Fruit fly (Drosophila melanogaster): ENCODE results near the gene Prosalpha2.

Prosalpha2 gene

DNA sequence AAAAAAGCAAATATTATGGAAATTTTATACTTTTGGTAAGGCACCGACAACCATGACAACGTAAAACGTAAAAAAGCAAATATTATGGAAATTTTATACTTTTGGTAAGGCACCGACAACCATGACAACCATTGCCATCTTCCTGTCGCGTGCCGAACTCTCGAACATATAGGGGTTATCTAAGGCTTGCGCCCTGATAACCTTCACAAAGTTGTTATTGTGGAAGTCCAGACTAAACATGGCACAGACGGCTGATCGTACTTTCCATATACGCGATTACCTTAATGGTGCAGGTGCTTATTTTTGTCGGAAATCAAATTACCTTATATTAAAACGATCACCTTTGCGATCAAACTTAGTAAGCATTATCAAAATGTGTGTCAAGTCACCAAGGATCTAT, 14.3 kb downstream of the Prosalpha2 start:
- TF ChIP-seq cic (GFP tag; optimal IDR thresholded peaks at IDR 0.05) (no peak), pad (GFP tag; optimal IDR thresholded peaks at IDR 0.05) (no peak), CG12768 (GFP tag; optimal IDR thresholded peaks at IDR 0.05) (no peak), bab1 (GFP tag; optimal IDR thresholded peaks at IDR 0.05) (no peak), CG5204 (GFP tag; optimal IDR thresholded peaks at IDR 0.05) (no peak), tj (GFP tag; optimal IDR thresholded peaks at IDR 0.05) (no peak), CG14711 (tag; optimal IDR thresholded peaks at IDR 0.05) (no peak), cnc (optimal IDR thresholded peaks at IDR 0.05) (no peak), ovo (GFP tag; optimal IDR thresholded peaks at IDR 0.05) (no peak), kay (GFP tag; ENCODE audit: borderline replicate concordance) (no peak), CG7045 (GFP tag; optimal IDR thresholded peaks at IDR 0.05) (no peak), toe (GFP tag; optimal IDR thresholded peaks at IDR 0.05) (no peak), Clk (GFP tag; optimal IDR thresholded peaks at IDR 0.05) (no peak), Crg-1 (GFP tag; optimal IDR thresholded peaks at IDR 0.05) (no peak), Hr96 (GFP tag; optimal IDR thresholded peaks at IDR 0.05) (no peak), CG7101 (tag; optimal IDR thresholded peaks at IDR 0.05) (no peak), Mnt (GFP tag; optimal IDR thresholded peaks at IDR 0.05) (no peak)

DNA sequence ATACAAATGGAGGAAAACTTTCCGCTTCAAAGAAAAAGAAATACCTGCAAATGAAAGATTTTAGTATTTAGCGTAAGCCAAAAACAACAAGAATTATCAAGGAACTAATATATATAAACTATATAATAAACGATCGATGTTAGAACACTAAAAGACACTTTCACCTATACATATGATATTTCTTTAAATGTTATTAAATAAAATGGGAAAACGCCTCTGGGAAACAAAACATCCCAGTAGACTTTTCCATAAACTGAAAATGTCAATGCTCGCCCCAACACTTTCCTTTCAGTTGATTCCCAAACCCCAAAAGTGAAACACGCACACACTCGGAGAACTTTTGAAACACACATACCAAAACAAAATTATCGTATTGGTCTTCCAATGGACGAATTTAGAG, 16.2 kb downstream of the Prosalpha2 start, which contains the start of gene vrs:
TSS of gene vrs (plus strand) at position 301 of the 400 bp plus-strand sequence.
- TF ChIP-seq Hr96 (GFP tag; optimal IDR thresholded peaks at IDR 0.05) (no peak), CG11617 (GFP tag; optimal IDR thresholded peaks at IDR 0.05) (no peak), CG1620 (GFP tag; optimal IDR thresholded peaks at IDR 0.05) (no peak), CG12768 (GFP tag; optimal IDR thresholded peaks at IDR 0.05) (no peak), CG33017 (tag; optimal IDR thresholded peaks at IDR 0.05) (no peak), toe (GFP tag; optimal IDR thresholded peaks at IDR 0.05) (no peak), cic (GFP tag; optimal IDR thresholded peaks at IDR 0.05) (no peak), cnc (optimal IDR thresholded peaks at IDR 0.05) (no peak), bab1 (GFP tag; optimal IDR thresholded peaks at IDR 0.05) (no peak), CG7045 (GFP tag; optimal IDR thresholded peaks at IDR 0.05) (no peak), Mnt (GFP tag; optimal IDR thresholded peaks at IDR 0.05) (no peak), tj (GFP tag; optimal IDR thresholded peaks at IDR 0.05) (no peak), pad (GFP tag; optimal IDR thresholded peaks at IDR 0.05) (no peak), kay (GFP tag; ENCODE audit: borderline replicate concordance) (no peak), CG14711 (tag; optimal IDR thresholded peaks at IDR 0.05) (no peak), CG7101 (tag; optimal IDR thresholded peaks at IDR 0.05) (no peak), Crg-1 (GFP tag; optimal IDR thresholded peaks at IDR 0.05) (no peak)

DNA sequence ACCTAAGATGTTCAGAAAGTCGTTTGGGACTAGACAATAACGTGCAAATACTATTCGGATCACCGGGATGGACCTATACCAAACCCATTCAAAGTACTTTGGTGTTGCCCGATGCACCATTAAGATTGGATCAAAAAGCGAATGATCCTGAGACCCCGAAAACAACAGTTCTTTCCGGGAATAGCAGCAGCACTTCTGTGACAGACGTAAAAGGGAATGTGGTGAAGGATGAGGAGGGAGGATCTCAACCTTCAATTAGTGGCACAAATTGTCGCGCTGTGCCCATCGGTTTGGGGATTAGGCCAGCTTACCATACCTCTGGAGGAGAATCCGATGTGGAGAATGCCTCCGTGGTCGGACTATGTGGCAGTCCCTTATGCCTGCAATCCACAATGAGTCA, 17.2 kb downstream of the Prosalpha2 start:
- TF ChIP-seq pad (GFP tag; optimal IDR thresholded peaks at IDR 0.05) (no peak), CG7101 (tag; optimal IDR thresholded peaks at IDR 0.05) (no peak)

DNA sequence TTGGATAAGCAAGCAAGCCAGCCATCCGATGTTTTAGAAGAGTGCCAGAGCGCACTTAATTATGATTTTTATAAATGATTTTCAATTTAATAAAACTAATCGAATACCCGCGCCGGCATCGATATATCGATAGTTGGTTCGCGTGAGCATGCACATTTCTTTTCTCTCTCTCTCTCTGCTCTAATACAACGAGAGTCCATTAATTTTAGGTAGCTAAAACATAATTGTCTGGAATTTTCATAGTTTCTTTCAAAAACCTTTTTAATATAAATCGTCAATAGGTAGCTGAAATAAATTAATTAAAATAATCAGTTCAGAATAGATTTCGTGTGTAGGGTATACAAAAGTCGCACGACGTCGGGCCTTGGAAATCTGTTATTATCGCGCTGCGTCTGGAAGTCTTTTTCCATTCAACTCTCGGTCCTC, 17.8 kb downstream of the Prosalpha2 start, which contains the start of gene CG18549:
TSS of gene CG18549 (plus strand) at position 408 of the 426 bp plus-strand sequence.
- peak; percentile 94 for TF ChIP-seq Clk (GFP tag; optimal IDR thresholded peaks at IDR 0.05)
- TF ChIP-seq tj (GFP tag; optimal IDR thresholded peaks at IDR 0.05), result peak; percentile 83
- TF ChIP-seq CG12768 (GFP tag; optimal IDR thresholded peaks at IDR 0.05), result peak; percentile 99
- peak; percentile 95 for TF ChIP-seq Mnt (GFP tag; optimal IDR thresholded peaks at IDR 0.05)
- TF ChIP-seq CG33017 (tag; optimal IDR thresholded peaks at IDR 0.05), result peak; percentile 100
- TF ChIP-seq CG7045 (GFP tag; optimal IDR thresholded peaks at IDR 0.05), result peak; percentile 97
- TF ChIP-seq CG11617 (GFP tag; optimal IDR thresholded peaks at IDR 0.05), result peak; percentile 96
- peak; percentile 98 for TF ChIP-seq Crg-1 (GFP tag; optimal IDR thresholded peaks at IDR 0.05)
- TF ChIP-seq CG7101 (tag; optimal IDR thresholded peaks at IDR 0.05), result peak; percentile 100
- peak; percentile 58 for TF ChIP-seq ovo (GFP tag; optimal IDR thresholded peaks at IDR 0.05)
- peak; percentile 99 for TF ChIP-seq kay (GFP tag; ENCODE audit: borderline replicate concordance)
- TF ChIP-seq CG1620 (GFP tag; optimal IDR thresholded peaks at IDR 0.05), result peak; percentile 97
- no peak for TF ChIP-seq toe (GFP tag; optimal IDR thresholded peaks at IDR 0.05)
- TF ChIP-seq CG14711 (tag; optimal IDR thresholded peaks at IDR 0.05), result peak; percentile 99
- peak; percentile 98 for TF ChIP-seq cic (GFP tag; optimal IDR thresholded peaks at IDR 0.05)
- peak; percentile 100 for TF ChIP-seq bab1 (GFP tag; optimal IDR thresholded peaks at IDR 0.05)
- TF ChIP-seq CG5204 (GFP tag; optimal IDR thresholded peaks at IDR 0.05), result peak; percentile 97
- TF ChIP-seq pad (GFP tag; optimal IDR thresholded peaks at IDR 0.05), result peak; percentile 89
- TF ChIP-seq cnc (optimal IDR thresholded peaks at IDR 0.05), result peak in 1 of 2 experiments; percentile 15
- TF ChIP-seq Hr96 (GFP tag; optimal IDR thresholded peaks at IDR 0.05), result peak; percentile 99

DNA sequence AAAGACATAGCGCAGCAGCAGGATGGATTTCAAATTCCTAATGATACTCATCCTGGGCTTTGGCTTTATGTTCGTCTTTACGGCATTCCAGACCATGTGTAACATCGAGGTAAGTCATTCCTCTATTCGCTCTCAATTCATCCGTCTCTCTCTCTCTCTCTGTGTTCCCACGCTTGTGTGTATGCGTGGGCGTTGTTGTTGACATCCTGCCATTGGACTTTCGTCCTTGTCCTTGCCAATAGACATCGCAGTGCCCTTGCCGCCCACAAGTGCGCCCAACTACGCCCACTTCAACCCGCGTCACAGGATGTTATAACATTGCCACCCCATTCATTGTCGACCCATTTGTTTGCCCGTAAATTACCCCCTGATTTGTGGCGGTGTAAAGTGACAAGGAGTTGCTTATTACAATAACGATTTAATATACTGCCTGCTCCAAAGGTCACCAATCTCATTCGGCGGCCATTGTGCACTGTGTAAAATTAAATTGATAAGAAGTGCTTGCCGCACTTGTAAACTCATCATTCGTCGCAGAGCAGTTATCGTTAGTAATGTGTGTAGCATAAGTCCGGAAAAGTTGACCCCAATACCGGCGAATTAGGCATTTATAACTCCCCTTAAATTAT, 18.6 kb downstream of the Prosalpha2 start:
- peak; percentile 1 for TF ChIP-seq CG7045 (GFP tag; optimal IDR thresholded peaks at IDR 0.05)
- TF ChIP-seq Crg-1 (GFP tag; optimal IDR thresholded peaks at IDR 0.05), result no peak

DNA sequence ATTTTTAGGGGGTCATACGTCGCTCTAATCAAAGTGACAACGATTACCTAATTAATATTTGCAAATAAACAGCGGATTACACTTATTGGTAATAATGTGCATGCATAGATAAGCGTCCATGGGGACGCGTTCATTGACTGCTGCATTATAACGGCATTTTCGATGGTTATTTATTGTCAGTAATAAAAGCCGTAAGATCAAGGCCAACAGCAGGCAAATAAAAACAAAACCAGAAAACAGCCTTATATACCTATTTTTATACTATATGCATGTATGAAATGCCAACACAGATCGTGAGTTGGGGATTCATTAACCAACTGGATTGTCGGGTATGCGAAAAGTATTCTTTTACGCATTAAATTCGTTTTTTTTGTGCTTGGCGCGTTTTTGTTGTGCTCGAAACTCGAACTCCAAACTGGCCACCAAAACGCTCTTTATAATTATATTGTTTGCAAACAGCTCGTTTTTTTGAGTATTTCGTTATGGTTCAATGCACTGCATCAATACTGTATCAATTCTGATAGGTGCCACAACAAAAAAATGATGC, 19.7 kb downstream of the Prosalpha2 start:
- TF ChIP-seq cnc (optimal IDR thresholded peaks at IDR 0.05) (no peak), pad (GFP tag; optimal IDR thresholded peaks at IDR 0.05) (no peak), Clk (GFP tag; optimal IDR thresholded peaks at IDR 0.05) (no peak), CG12768 (GFP tag; optimal IDR thresholded peaks at IDR 0.05) (no peak), Hr96 (GFP tag; optimal IDR thresholded peaks at IDR 0.05) (no peak), tj (GFP tag; optimal IDR thresholded peaks at IDR 0.05) (no peak), kay (GFP tag; ENCODE audit: borderline replicate concordance) (no peak), CG5204 (GFP tag; optimal IDR thresholded peaks at IDR 0.05) (no peak), CG1620 (GFP tag; optimal IDR thresholded peaks at IDR 0.05) (no peak), bab1 (GFP tag; optimal IDR thresholded peaks at IDR 0.05) (no peak), CG33017 (tag; optimal IDR thresholded peaks at IDR 0.05) (no peak)
